Fruit fly (Drosophila melanogaster) whole organism: ENCODE results near the gene RecQ5.
A peak's percentile ranks its signal among the peaks of the same experiment; 100 is the strongest.

Source experiments
- CG8478 ChIP-seq: fragments of >200 bp; optimal IDR thresholded peaks from 2 replicates; lab custom pipeline; 2018; ENCODE audit warnings: inconsistent platforms
- Dll ChIP-seq: fragments of >200 bp; optimal IDR thresholded peaks from 2 replicates; lab custom pipeline; 2017
- EcR ChIP-seq, 2 experiments: fragments of >200 bp; optimal IDR thresholded peaks; 2 replicates each; lab custom pipeline; 2017; ENCODE audit warnings: missing biosample characterization in 2 of 2, missing genetic modification characterization in 2 of 2, missing genetic modification reagents in 2 of 2
- pan ChIP-seq: fragments of >200 bp; optimal IDR thresholded peaks from 2 replicates; lab custom pipeline; 2017
- psq ChIP-seq: fragments of >200 bp; optimal IDR thresholded peaks from 2 replicates; lab custom pipeline; 2017
- usp ChIP-seq: fragments of >200 bp; optimal IDR thresholded peaks from 2 replicates; lab custom pipeline; 2017; ENCODE audit warnings: missing biosample characterization, missing genetic modification characterization, mixed read lengths

RecQ5 gene

dm6 chr3L:14583803-14584202 is 48.1 kb downstream of the RecQ5 start:
- TF ChIP-seq usp (GFP tag; lab: Kevin White, UChicago), result no peak
- no peak for TF ChIP-seq CG8478
- TF ChIP-seq psq, result no peak
- no peak for TF ChIP-seq Dll (lab: Kevin White, UChicago)
- TF ChIP-seq pan, result no peak
- TF ChIP-seq EcR (GFP tag; optimal IDR thresholded peaks at IDR 0.05; lab: Kevin White, UChicago), result no peak

DNA sequence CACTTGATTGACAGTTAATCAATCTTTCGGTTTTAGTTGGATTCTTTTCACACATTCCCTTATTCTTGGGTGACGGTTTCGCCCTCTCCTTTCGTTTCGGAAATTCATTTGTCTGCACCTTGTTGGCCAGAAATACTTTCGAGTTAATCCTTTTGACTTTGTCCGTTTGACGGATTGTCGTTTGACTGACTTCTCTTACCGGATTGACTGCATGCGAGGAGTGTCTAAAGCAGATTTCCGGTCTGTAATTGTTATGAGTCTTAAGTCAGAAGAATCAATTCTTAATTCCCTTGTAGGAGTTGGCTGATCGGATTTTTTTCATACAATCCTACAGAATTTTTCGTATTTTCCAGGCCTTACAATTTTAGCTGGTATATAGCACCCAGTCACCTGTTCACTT is 49.1 kb downstream of the RecQ5 start:
- TF ChIP-seq Dll (lab: Kevin White, UChicago), result no peak
- no peak for TF ChIP-seq pan
- no peak for TF ChIP-seq usp (GFP tag; lab: Kevin White, UChicago)
- TF ChIP-seq CG8478, result no peak
- no peak for TF ChIP-seq EcR (GFP tag; optimal IDR thresholded peaks at IDR 0.05; lab: Kevin White, UChicago)
- no peak for TF ChIP-seq psq

dm6 chr3L:14580294-14580693 is 51.6 kb downstream of the RecQ5 start:
- TF ChIP-seq usp (GFP tag; lab: Kevin White, UChicago), result no peak

DNA sequence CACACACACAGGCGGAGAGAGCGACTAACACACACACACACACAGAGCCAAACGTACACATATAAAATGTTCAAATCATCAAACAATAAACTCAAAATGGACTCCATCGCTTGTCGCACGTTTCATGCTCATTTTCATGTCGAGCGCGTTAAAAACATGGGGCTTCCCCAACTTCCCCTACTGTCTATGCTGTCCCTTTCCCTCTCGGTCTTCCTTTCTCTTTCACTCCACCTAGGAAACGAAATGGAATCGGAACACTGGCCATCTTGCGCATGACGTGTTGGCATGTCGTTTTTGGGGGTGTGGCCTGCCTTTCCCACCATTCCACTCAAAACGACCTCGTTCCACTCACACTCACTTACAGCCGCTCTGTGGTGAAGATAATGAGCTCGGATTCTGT is 53.0 kb downstream of the RecQ5 start:
- TF ChIP-seq CG8478, result peak; percentile 17
- no peak for TF ChIP-seq pan
- TF ChIP-seq EcR (GFP tag; optimal IDR thresholded peaks at IDR 0.05; lab: Kevin White, UChicago), result no peak
- no peak for TF ChIP-seq Dll (lab: Kevin White, UChicago)
- no peak for TF ChIP-seq usp (GFP tag; lab: Kevin White, UChicago)
